Worm (Caenorhabditis elegans) whole organism, L1 larva: ENCODE data around the gene ZK1128.3.
A peak's percentile ranks its signal among the peaks of the same experiment; 100 is the strongest.

Experiments
- F16B12.6 ChIP-seq: fragments of 150-350 bp; optimal IDR thresholded peaks from 2 replicates; lab custom pipeline; 2014; ENCODE audit warnings: missing biosample characterization, missing genetic modification characterization
- aha-1 ChIP-seq: fragments of 150-350 bp; optimal IDR thresholded peaks from 2 replicates; lab custom pipeline; 2014; ENCODE audit warnings: missing biosample characterization, missing genetic modification characterization
- ama-1 ChIP-seq: fragments of 150-350 bp; optimal IDR thresholded peaks from 2 replicates; lab custom pipeline; 2014
- ceh-90 ChIP-seq: sonication (generic microtip); optimal IDR thresholded peaks from 2 replicates; lab custom pipeline; 2016; ENCODE audit warnings: missing genetic modification characterization, missing compliant biosample characterization
- dsc-1 ChIP-seq: sonication (generic microtip); optimal IDR thresholded peaks from 2 replicates; lab custom pipeline; 2016; ENCODE audit warnings: mild to moderate bottlenecking, missing genetic modification characterization, missing compliant biosample characterization
- efl-1 ChIP-seq, 4 experiments: fragments of 150-350 bp; optimal IDR thresholded peaks in 3 of 4; peaks in 1 of 4; 1 replicate in 1 of 4; 2 replicates in 3 of 4; lab custom pipeline; 2014; ENCODE audit warnings: missing biosample characterization in 2 of 4, missing genetic modification characterization in 2 of 4, missing genetic modification reagents in 2 of 4
- elt-2 ChIP-seq: sonication (generic microtip); optimal IDR thresholded peaks from 2 replicates; lab custom pipeline; 2016; ENCODE audit warnings: missing genetic modification characterization, mild to moderate bottlenecking, inconsistent platforms, missing compliant biosample characterization, missing genetic modification reagents
- fkh-8 ChIP-seq: sonication (generic microtip); optimal IDR thresholded peaks from 2 replicates; lab custom pipeline; 2016; ENCODE audit warnings: mild to moderate bottlenecking, missing genetic modification characterization, missing compliant biosample characterization
- hpl-2 ChIP-seq: fragments of 150-350 bp; optimal IDR thresholded peaks from 2 replicates; lab custom pipeline; 2014; ENCODE audit warnings: missing biosample characterization, missing genetic modification reagents, missing genetic modification characterization
- irx-1 ChIP-seq: sonication (generic microtip); optimal IDR thresholded peaks from 2 replicates; lab custom pipeline; 2016; ENCODE audit warnings: missing genetic modification characterization, missing compliant biosample characterization
- isw-1 ChIP-seq: fragments of 200-800 bp; sonication (Bioruptor generic); IDR thresholded peaks from 2 replicates; pipeline ENCODE4 v1.3.6; 2022; ENCODE audit warnings: missing genetic modification characterization, missing compliant biosample characterization
- jun-1 ChIP-seq: fragments of 150-350 bp; optimal IDR thresholded peaks from 2 replicates; lab custom pipeline; 2014; ENCODE audit warnings: missing biosample characterization, missing genetic modification reagents, missing genetic modification characterization
- lin-14 ChIP-seq: fragments of 200-800 bp; sonication (Bioruptor generic); optimal IDR thresholded peaks from 2 replicates; lab custom pipeline; 2018; ENCODE audit warnings: mild to moderate bottlenecking, missing genetic modification characterization, moderate library complexity, missing compliant biosample characterization
- lin-35 ChIP-seq, 2 experiments: fragments of 150-350 bp; optimal IDR thresholded peaks; 2 replicates each; lab custom pipeline; 2014; ENCODE audit warnings: missing biosample characterization in 2 of 2, missing genetic modification characterization in 2 of 2, missing genetic modification reagents in 2 of 2
- lsy-2 ChIP-seq, 2 experiments: fragments of 150-350 bp; optimal IDR thresholded peaks; 2 replicates each; lab custom pipeline; 2014; ENCODE audit warnings: missing biosample characterization in 2 of 2, missing genetic modification characterization in 2 of 2
- nhr-19 ChIP-seq: fragments of 200-800 bp; sonication (Bioruptor generic); conservative IDR thresholded peaks from 2 replicates; pipeline ENCODE4 v1.3.6; 2022; ENCODE audit warnings: missing genetic modification characterization, missing compliant biosample characterization
- nhr-20 ChIP-seq: sonication (generic microtip); optimal IDR thresholded peaks from 2 replicates; lab custom pipeline; 2016; ENCODE audit warnings: mild to moderate bottlenecking, missing genetic modification characterization, missing compliant biosample characterization
- nhr-47 ChIP-seq: sonication (generic microtip); optimal IDR thresholded peaks from 2 replicates; lab custom pipeline; 2016; ENCODE audit warnings: mild to moderate bottlenecking, missing genetic modification characterization, moderate library complexity, missing compliant biosample characterization
- nhr-71 ChIP-seq: sonication (generic microtip); optimal IDR thresholded peaks from 2 replicates; lab custom pipeline; 2016; ENCODE audit warnings: mild to moderate bottlenecking, missing genetic modification characterization, moderate library complexity, missing compliant biosample characterization
- nhr-77 ChIP-seq: fragments of 150-350 bp; optimal IDR thresholded peaks from 2 replicates; lab custom pipeline; 2014; ENCODE audit warnings: missing biosample characterization, missing genetic modification characterization
- nhr-90 ChIP-seq: sonication (generic microtip); optimal IDR thresholded peaks from 2 replicates; lab custom pipeline; 2016; ENCODE audit warnings: mild to moderate bottlenecking, missing genetic modification characterization, missing compliant biosample characterization; ENCODE audit not compliant: poor library complexity
- pag-3 ChIP-seq: sonication (generic microtip); optimal IDR thresholded peaks from 2 replicates; lab custom pipeline; 2017; ENCODE audit warnings: missing genetic modification characterization, mild to moderate bottlenecking, missing compliant biosample characterization, antibody characterized with exemption, borderline replicate concordance; ENCODE audit not compliant: insufficient read depth
- pax-3 ChIP-seq: fragments of 200-800 bp; sonication (Bioruptor generic); optimal IDR thresholded peaks from 2 replicates; lab custom pipeline; 2018; ENCODE audit warnings: mild to moderate bottlenecking, missing genetic modification characterization, moderate library complexity, missing compliant biosample characterization
- skn-1 ChIP-seq: fragments of 150-350 bp; optimal IDR thresholded peaks from 2 replicates; lab custom pipeline; 2014; ENCODE audit warnings: missing biosample characterization, missing genetic modification characterization
- snu-23 ChIP-seq: sonication (generic microtip); optimal IDR thresholded peaks from 2 replicates; lab custom pipeline; 2016; ENCODE audit warnings: missing genetic modification characterization, missing compliant biosample characterization
- sox-4 ChIP-seq: sonication (generic microtip); optimal IDR thresholded peaks from 2 replicates; lab custom pipeline; 2016; ENCODE audit warnings: missing genetic modification characterization, missing compliant biosample characterization
- swsn-7 ChIP-seq: sonication (generic microtip); optimal IDR thresholded peaks from 2 replicates; lab custom pipeline; 2016; ENCODE audit warnings: missing genetic modification characterization, missing compliant biosample characterization
- tlp-1 ChIP-seq: fragments of 150-350 bp; optimal IDR thresholded peaks from 2 replicates; lab custom pipeline; 2014; ENCODE audit warnings: missing biosample characterization, missing genetic modification characterization
- unc-130 ChIP-seq: fragments of 150-350 bp; optimal IDR thresholded peaks from 2 replicates; lab custom pipeline; 2017; ENCODE audit warnings: missing biosample characterization, missing genetic modification characterization, inconsistent platforms
- unc-30 ChIP-seq: sonication (generic microtip); optimal IDR thresholded peaks from 2 replicates; lab custom pipeline; 2017; ENCODE audit warnings: missing biosample characterization, missing genetic modification characterization
- unc-62 ChIP-seq: fragments of 150-350 bp; optimal IDR thresholded peaks from 2 replicates; lab custom pipeline; 2014; ENCODE audit warnings: missing biosample characterization, missing genetic modification reagents, missing genetic modification characterization
- vab-15 ChIP-seq: sonication (generic microtip); optimal IDR thresholded peaks from 2 replicates; lab custom pipeline; 2017; ENCODE audit warnings: missing genotype, mild to moderate bottlenecking, missing genetic modification characterization, missing compliant biosample characterization
- zag-1 ChIP-seq: fragments of 150-350 bp; optimal IDR thresholded peaks from 2 replicates; lab custom pipeline; 2014; ENCODE audit warnings: missing biosample characterization, missing genetic modification characterization
- zip-4 ChIP-seq: fragments of 200-800 bp; sonication (Bioruptor generic); optimal IDR thresholded peaks from 2 replicates; lab custom pipeline; 2018; ENCODE audit warnings: mild to moderate bottlenecking, missing genetic modification characterization, moderate library complexity, missing compliant biosample characterization
- ztf-11 ChIP-seq, 2 experiments: sonication (generic microtip); optimal IDR thresholded peaks; 2 replicates each; lab custom pipeline; 2016 to 2017; ENCODE audit warnings: missing genetic modification characterization in 2 of 2, missing biosample characterization in 1 of 2, missing compliant biosample characterization in 1 of 2

The ZK1128.3 gene

ce11 chrIII:10150710-10151109 is 32.0 kb upstream of the ZK1128.3 start:
- TF ChIP-seq lsy-2 (tag; optimal IDR thresholded peaks at IDR 0.05; lab: Kevin White, UChicago) (peak; percentile 14 to 44), sox-4 (tag; lab: Kevin White, UChicago) (peak; percentile 77), hpl-2 (no peak), aha-1 (tag; lab: Kevin White, UChicago) (no peak), elt-2 (tag; lab: Kevin White, UChicago) (no peak), swsn-7 (tag; lab: Kevin White, UChicago) (peak; percentile 32), lin-35 (GFP tag; optimal IDR thresholded peaks at IDR 0.05; lab: Kevin White, UChicago) (peak in 1 of 2 experiments; percentile 1), snu-23 (GFP tag; lab: Kevin White, UChicago) (peak; percentile 8), ama-1 (lab: Kevin White, UChicago) (no peak), ztf-11 (tag; optimal IDR thresholded peaks at IDR 0.05; lab: Kevin White, UChicago) (no peak), dsc-1 (tag; lab: Kevin White, UChicago) (peak; percentile 60), pax-3 (peak; percentile 40), efl-1 (optimal IDR thresholded peaks at IDR 0.05; lab: Kevin White, UChicago) (no peak), efl-1 (GFP tag; optimal IDR thresholded peaks at IDR 0.05 in 1 of 2; lab: Kevin White, UChicago) (peak in 1 of 2 experiments; percentile 80), nhr-90 (tag; lab: Kevin White, UChicago) (no peak), nhr-71 (tag; lab: Kevin White, UChicago) (peak; percentile 67), lin-14 (peak; percentile 51), nhr-47 (tag; lab: Kevin White, UChicago) (peak; percentile 61), fkh-8 (peak; percentile 93), vab-15 (tag; lab: Kevin White, UChicago) (no peak)

ce11 chrIII:10149910-10150309 is 31.2 kb upstream of the ZK1128.3 start:
- no peak for TF ChIP-seq nhr-20 (tag; lab: Kevin White, UChicago)
- TF ChIP-seq nhr-19 (GFP tag; lab: Robert Waterston, UW): no peak
- no peak for TF ChIP-seq ceh-90 (tag; lab: Kevin White, UChicago)
- no peak for TF ChIP-seq skn-1 (tag; lab: Kevin White, UChicago)
- TF ChIP-seq isw-1 (GFP tag; lab: Robert Waterston, UW): no peak
- TF ChIP-seq pax-3: no peak
- peak; percentile 15 for TF ChIP-seq nhr-71 (tag; lab: Kevin White, UChicago)
- no peak for TF ChIP-seq jun-1 (tag; lab: Kevin White, UChicago)
- no peak for TF ChIP-seq pag-3 (tag; lab: Kevin White, UChicago)
- TF ChIP-seq elt-2 (tag; lab: Kevin White, UChicago): no peak
- no peak for TF ChIP-seq nhr-77 (tag; lab: Kevin White, UChicago)
- TF ChIP-seq hpl-2: no peak
- no peak for TF ChIP-seq efl-1 (optimal IDR thresholded peaks at IDR 0.05; lab: Kevin White, UChicago)
- peak in 1 of 2 experiments; percentile 53 for TF ChIP-seq efl-1 (GFP tag; optimal IDR thresholded peaks at IDR 0.05 in 1 of 2; lab: Kevin White, UChicago)
- TF ChIP-seq dsc-1 (tag; lab: Kevin White, UChicago): no peak
- no peak for TF ChIP-seq zag-1
- TF ChIP-seq F16B12.6 (tag; lab: Kevin White, UChicago): no peak
- no peak for TF ChIP-seq irx-1
- TF ChIP-seq, all 84 proteins: peak for 2

- no peak for TF ChIP-seq tlp-1 (tag; lab: Kevin White, UChicago)
Observed at ce11 chrIII:10146701-10147100, 28.0 kb upstream of the ZK1128.3 start, which contains the start of gene K08E5.1. Gene K08E5.1 (minus strand): TSS chrIII:10146801.

ce11 chrIII:10140732-10141131 is 22.0 kb upstream of the ZK1128.3 start, which contains the start of gene K08E5.6:
Gene K08E5.6 (plus strand): TSS chrIII:10141032.
- no peak for TF ChIP-seq unc-130 (tag; lab: Kevin White, UChicago)
- TF ChIP-seq lin-14: no peak
- no peak for TF ChIP-seq zip-4 (GFP tag; lab: Kevin White, UChicago)
- no peak for TF ChIP-seq unc-30 (tag; lab: Kevin White, UChicago)
- no peak for TF ChIP-seq unc-62
